Worm (Caenorhabditis elegans): ENCODE results near the gene ddo-2.

Gene ddo-2

DNA sequence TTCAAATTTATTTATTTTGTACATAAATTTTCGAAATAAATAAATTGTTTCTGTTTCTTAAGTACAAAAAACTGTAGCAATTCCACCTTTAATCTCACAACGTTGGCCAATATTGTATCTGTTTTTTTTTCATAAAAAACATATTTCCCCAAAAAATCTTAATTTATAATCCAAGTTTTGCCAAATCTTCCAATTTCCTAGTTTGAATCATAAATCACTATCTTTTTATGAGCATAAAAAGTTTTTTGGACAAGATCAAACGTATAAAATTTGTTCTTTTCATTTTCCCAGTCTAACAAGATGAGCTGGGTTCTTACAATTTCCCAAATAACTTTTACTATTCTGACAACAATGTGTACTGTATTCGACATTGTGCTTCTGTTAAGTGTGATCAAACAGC lies 15.3 kb downstream of the ddo-2 start, which contains the start of gene srxa-4:
srxa-4 (plus strand) TSS at position 301 of the 400 bp plus-strand sequence.
- no peak for TF ChIP-seq ceh-82 (tag; optimal IDR thresholded peaks at IDR 0.05)
- TF ChIP-seq fos-1 (tag; optimal IDR thresholded peaks at IDR 0.05): no peak
- no peak for TF ChIP-seq F16B12.6 (tag; optimal IDR thresholded peaks at IDR 0.05)
- no peak for TF ChIP-seq dpl-1 (GFP tag; optimal IDR thresholded peaks at IDR 0.05)
- no peak for TF ChIP-seq zag-1 (tag; optimal IDR thresholded peaks at IDR 0.05)
- no peak for TF ChIP-seq elt-2 (tag; optimal IDR thresholded peaks at IDR 0.05)
- TF ChIP-seq mdl-1 (tag; optimal IDR thresholded peaks at IDR 0.05): no peak
- TF ChIP-seq egl-13 (tag; optimal IDR thresholded peaks at IDR 0.05): no peak
- TF ChIP-seq Y116A8C.19 (tag; optimal IDR thresholded peaks at IDR 0.05; ENCODE audit: borderline replicate concordance): no peak
- no peak for TF ChIP-seq fkh-8 (tag; optimal IDR thresholded peaks at IDR 0.05)
- no peak for TF ChIP-seq nhr-84 (tag; optimal IDR thresholded peaks at IDR 0.05)
- TF ChIP-seq swsn-7 (tag; optimal IDR thresholded peaks at IDR 0.05): no peak
- TF ChIP-seq unc-30 (tag; optimal IDR thresholded peaks at IDR 0.05): no peak
- TF ChIP-seq lin-13 (GFP tag; optimal IDR thresholded peaks at IDR 0.05): no peak
- no peak for TF ChIP-seq nhr-19 (GFP tag; conservative IDR thresholded peaks at IDR 0.05)

ce11 chrV:7417018-7417716 lies 18.3 kb downstream of the ddo-2 start, which contains the start of gene srw-67:
TSS of gene srw-67 (plus strand) at chrV:7417660.
- TF ChIP-seq unc-130 (tag; optimal IDR thresholded peaks at IDR 0.05) (no peak), ceh-63 (GFP tag; optimal IDR thresholded peaks at IDR 0.05) (no peak), isw-1 (GFP tag; IDR thresholded peaks at IDR 0.05) (no peak), nhr-84 (tag; optimal IDR thresholded peaks at IDR 0.05) (no peak), lin-14 (GFP tag; optimal IDR thresholded peaks at IDR 0.05) (no peak), elt-2 (tag; optimal IDR thresholded peaks at IDR 0.05) (no peak), zip-4 (GFP tag; optimal IDR thresholded peaks at IDR 0.05) (no peak), C04F5.9 (tag; optimal IDR thresholded peaks at IDR 0.05) (no peak), ztf-11 (tag; optimal IDR thresholded peaks at IDR 0.05) (no peak), nhr-237 (tag; optimal IDR thresholded peaks at IDR 0.05) (no peak), vab-15 (tag; optimal IDR thresholded peaks at IDR 0.05) (no peak), ceh-90 (tag; optimal IDR thresholded peaks at IDR 0.05) (no peak), dsc-1 (tag; optimal IDR thresholded peaks at IDR 0.05) (no peak), tlp-1 (tag; optimal IDR thresholded peaks at IDR 0.05) (no peak), lin-15B (tag; optimal IDR thresholded peaks at IDR 0.05) (no peak), snu-23 (GFP tag; optimal IDR thresholded peaks at IDR 0.05) (no peak), elt-3 (tag; optimal IDR thresholded peaks at IDR 0.05) (peak in 1 of 6 experiments; percentile 33), efl-1 (optimal IDR thresholded peaks at IDR 0.05) (no peak), efl-1 (GFP tag; optimal IDR thresholded peaks at IDR 0.05 in 1 of 2) (peak in 1 of 2 experiments; percentile 41), Y116A8C.19 (tag; optimal IDR thresholded peaks at IDR 0.05; ENCODE audit: borderline replicate concordance) (no peak), aha-1 (tag; optimal IDR thresholded peaks at IDR 0.05) (no peak), jun-1 (tag; optimal IDR thresholded peaks at IDR 0.05) (no peak), nhr-85 (tag) (no peak), blmp-1 (tag; optimal IDR thresholded peaks at IDR 0.05) (peak; percentile 14), alr-1 (tag; optimal IDR thresholded peaks at IDR 0.05; ENCODE audit: borderline replicate concordance) (no peak)

DNA sequence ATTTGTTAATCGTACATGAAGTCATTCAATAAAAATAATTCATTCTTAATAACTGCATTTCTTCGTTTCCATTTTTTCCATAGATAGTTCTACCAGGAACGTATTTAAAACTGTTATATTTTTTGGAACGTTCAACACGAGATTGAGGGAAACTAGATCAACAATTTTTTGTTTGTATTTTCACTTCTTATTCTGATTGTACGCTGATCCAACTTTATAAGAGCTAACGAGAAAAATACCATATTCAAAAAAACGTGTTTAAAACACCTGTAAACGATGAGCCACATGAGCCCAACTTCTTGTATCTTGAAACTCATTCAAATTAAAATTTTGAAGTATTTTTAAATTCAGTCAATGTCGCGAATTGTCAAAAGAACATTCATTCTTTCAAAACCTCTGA lies 18.9 kb downstream of the ddo-2 start:
- TF ChIP-seq lin-35 (GFP tag; optimal IDR thresholded peaks at IDR 0.05) (peak in 1 of 2 experiments; percentile 17), ceh-88 (GFP tag; IDR thresholded peaks at IDR 0.05) (no peak), fos-1 (tag; optimal IDR thresholded peaks at IDR 0.05) (no peak)

All from whole organism, L1 larva.